Worm (Caenorhabditis elegans): ENCODE measurements around the gene ZK813.5.

ZK813.5 gene

DNA sequence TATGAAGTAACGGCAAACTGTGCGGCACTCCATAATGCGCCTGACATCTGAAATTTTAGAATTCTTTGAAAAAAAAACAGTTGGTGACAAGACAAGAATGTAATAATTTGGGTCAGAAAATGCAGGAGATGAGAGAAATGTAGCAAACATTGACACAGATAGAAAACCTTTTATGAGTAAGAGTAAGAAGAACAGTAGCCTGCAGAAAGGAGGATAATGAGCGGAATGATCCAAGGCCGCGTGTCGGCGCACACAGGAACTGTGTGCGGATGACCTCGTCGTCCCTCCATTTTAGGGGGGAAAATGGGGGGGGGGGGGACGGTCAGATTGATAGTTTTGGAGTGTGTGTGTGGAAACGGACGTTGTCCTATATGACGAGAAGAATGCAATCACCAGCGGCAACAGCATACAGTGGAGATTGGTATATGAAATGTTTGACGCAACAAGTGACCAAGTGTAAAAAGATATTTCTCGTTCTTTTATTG lies 36.3 kb downstream of the ZK813.5 start, which contains the start of gene dhs-27:
TSS of gene dhs-27 (minus strand) at position 51 of the 485 bp plus-strand sequence.
- TF ChIP-seq nhr-25 (tag; optimal IDR thresholded peaks at IDR 0.05), result peak; percentile 37
- no peak for TF ChIP-seq nhr-11 (tag; optimal IDR thresholded peaks at IDR 0.05)
- TF ChIP-seq ama-1 (optimal IDR thresholded peaks at IDR 0.05), result no peak
- TF ChIP-seq unc-39 (tag; optimal IDR thresholded peaks at IDR 0.05), result no peak
- TF ChIP-seq nhr-21 (tag; optimal IDR thresholded peaks at IDR 0.05), result no peak
- TF ChIP-seq ZK546.5 (tag; optimal IDR thresholded peaks at IDR 0.05), result no peak
- TF ChIP-seq crh-2 (tag; optimal IDR thresholded peaks at IDR 0.05), result no peak

DNA sequence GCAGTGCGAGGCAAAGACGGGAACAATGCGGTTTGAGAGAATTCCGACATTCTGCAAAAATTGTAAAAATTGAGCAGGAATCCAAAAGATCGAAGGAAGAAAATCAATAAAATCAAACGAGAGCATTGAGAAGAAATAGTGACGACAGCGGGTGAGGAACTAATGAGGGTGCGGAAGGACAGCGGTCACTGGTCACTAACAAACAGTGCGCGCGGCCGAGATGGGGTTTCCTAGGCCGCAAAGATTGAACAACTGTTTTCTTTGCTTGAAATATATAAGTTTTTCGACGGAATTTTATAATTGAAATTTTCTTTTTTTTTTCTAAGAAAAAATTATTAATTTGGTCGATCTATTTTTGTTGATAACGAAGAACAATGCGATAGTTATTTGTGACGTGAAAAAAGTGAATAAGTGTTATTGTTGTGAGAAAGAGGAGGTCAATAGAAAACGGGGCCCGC lies 39.4 kb downstream of the ZK813.5 start, which contains the start of gene unc-78:
TSS of gene unc-78 (minus strand) at position 51 of the 458 bp plus-strand sequence.
- no peak for TF ChIP-seq nhr-25 (tag; optimal IDR thresholded peaks at IDR 0.05)
- TF ChIP-seq R02D3.7 (tag; optimal IDR thresholded peaks at IDR 0.05), result no peak
- no peak for TF ChIP-seq nhr-21 (tag; optimal IDR thresholded peaks at IDR 0.05)
- TF ChIP-seq crh-2 (tag; optimal IDR thresholded peaks at IDR 0.05), result no peak
- no peak for TF ChIP-seq zag-1 (tag; optimal IDR thresholded peaks at IDR 0.05)
- no peak for TF ChIP-seq nhr-11 (tag; optimal IDR thresholded peaks at IDR 0.05)
- TF ChIP-seq unc-39 (tag; optimal IDR thresholded peaks at IDR 0.05), result no peak
- peak; percentile 29 for TF ChIP-seq F13H6.1 (tag; optimal IDR thresholded peaks at IDR 0.05)
- no peak for TF ChIP-seq nhr-6 (tag; optimal IDR thresholded peaks at IDR 0.05)
- TF ChIP-seq nhr-129 (tag; optimal IDR thresholded peaks at IDR 0.05), result no peak
- TF ChIP-seq elt-1 (tag; optimal IDR thresholded peaks at IDR 0.05), result no peak
- peak; percentile 33 for TF ChIP-seq fos-1 (tag; optimal IDR thresholded peaks at IDR 0.05)
- TF ChIP-seq lin-11 (tag; optimal IDR thresholded peaks at IDR 0.05), result no peak
- TF ChIP-seq aly-2 (tag; optimal IDR thresholded peaks at IDR 0.05), result no peak
- no peak for TF ChIP-seq peb-1 (tag; optimal IDR thresholded peaks at IDR 0.05)
- TF ChIP-seq skn-1 (tag; optimal IDR thresholded peaks at IDR 0.05), result no peak
- no peak for TF ChIP-seq dmd-4 (tag; optimal IDR thresholded peaks at IDR 0.05)
- no peak for TF ChIP-seq blmp-1 (tag; optimal IDR thresholded peaks at IDR 0.05; ENCODE audit: insufficient read depth)

DNA sequence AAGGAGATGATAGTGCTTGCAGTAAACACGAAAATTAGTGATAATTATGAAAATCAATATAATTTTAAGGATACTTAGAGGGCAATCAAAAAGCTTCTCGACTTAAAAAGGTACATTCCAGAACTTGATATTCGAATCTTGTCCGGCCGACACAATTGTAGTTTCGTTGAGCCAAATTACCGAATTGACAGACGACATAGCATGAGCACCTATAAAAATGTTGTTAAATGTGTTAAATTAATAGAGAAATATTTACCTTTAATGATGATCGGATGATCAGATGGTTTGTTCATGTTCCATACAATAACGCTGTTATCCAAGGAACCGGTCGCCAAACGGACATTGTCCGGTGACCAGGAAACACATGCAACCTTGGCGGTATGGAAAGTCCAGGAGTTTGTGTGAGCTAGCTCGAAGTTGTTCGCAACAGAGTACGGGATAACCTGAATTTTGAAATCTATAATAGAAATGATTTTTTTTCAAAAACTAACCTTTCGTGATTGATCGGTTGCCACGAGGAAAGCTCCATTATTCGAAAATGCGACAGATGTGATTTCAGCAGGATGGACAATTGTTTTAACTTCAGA lies 42.2 kb downstream of the ZK813.5 start:
- TF ChIP-seq sma-3 (GFP tag; optimal IDR thresholded peaks at IDR 0.05) (no peak), ceh-16 (tag; optimal IDR thresholded peaks at IDR 0.05) (no peak), nhr-23 (tag; optimal IDR thresholded peaks at IDR 0.05) (no peak), nhr-10 (tag; optimal IDR thresholded peaks at IDR 0.05) (no peak), C34F6.9 (tag; optimal IDR thresholded peaks at IDR 0.05) (no peak), unc-39 (tag; optimal IDR thresholded peaks at IDR 0.05) (no peak), unc-62 (GFP tag; optimal IDR thresholded peaks at IDR 0.05) (no peak)

DNA sequence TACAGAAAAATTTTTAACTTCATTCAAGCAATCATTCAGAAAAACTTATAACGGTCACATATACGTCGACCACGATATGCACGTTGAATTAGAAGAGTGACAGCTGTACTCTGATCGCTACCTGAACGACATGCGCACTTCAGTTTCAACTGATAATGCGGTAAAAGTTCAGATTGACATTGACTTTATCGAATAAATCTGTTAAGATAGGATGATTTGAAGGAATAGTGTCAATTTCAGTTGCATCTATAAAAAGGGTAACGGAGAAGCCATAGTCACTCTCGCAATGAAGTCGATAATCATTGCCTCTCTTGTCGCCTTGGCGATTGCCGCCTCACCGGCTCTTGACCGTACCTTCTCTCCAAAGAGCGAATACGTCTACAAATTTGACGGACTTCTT lies 47.8 kb downstream of the ZK813.5 start, which contains the start of gene vit-5:
TSS of gene vit-5 (plus strand) at position 277 of the 400 bp plus-strand sequence.
- TF ChIP-seq nhr-237 (tag; optimal IDR thresholded peaks at IDR 0.05), result no peak
- TF ChIP-seq nhr-23 (tag; optimal IDR thresholded peaks at IDR 0.05), result no peak
- no peak for TF ChIP-seq ztf-1 (GFP tag; conservative IDR thresholded peaks at IDR 0.05)
- TF ChIP-seq F13H6.1 (tag; optimal IDR thresholded peaks at IDR 0.05), result no peak
- TF ChIP-seq elt-3 (tag; optimal IDR thresholded peaks at IDR 0.05), result no peak
- no peak for TF ChIP-seq lin-11 (tag; optimal IDR thresholded peaks at IDR 0.05)
- TF ChIP-seq alr-1 (tag; optimal IDR thresholded peaks at IDR 0.05), result no peak
- no peak for TF ChIP-seq blmp-1 (tag; optimal IDR thresholded peaks at IDR 0.05; ENCODE audit: insufficient read depth)
- TF ChIP-seq ztf-11 (tag; optimal IDR thresholded peaks at IDR 0.05), result no peak
- no peak for TF ChIP-seq lsy-2 (tag; optimal IDR thresholded peaks at IDR 0.05)

DNA sequence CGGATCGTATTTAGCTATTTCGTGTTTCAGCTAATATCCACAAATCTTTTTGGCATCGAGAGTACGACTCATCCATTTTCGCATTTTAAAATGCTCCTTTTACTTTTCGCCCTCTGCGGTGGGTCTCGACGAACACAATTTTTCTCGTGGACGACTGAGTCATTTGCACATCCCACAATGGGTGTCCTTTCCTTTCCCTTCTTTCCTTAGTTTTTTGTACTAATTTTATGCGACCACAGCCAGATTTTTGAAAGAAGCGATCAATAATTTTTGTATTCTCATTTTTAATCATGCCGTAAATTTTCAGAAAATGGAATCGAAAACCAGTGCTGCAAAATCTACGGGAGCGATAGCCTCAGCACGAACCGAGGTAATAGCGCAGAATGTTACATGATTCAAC lies 49.3 kb downstream of the ZK813.5 start, which contains the start of gene C04F6.9:
TSS of gene C04F6.9 (plus strand) at position 301 of the 400 bp plus-strand sequence.
- TF ChIP-seq elt-3 (tag; optimal IDR thresholded peaks at IDR 0.05) (no peak), F13H6.1 (tag; optimal IDR thresholded peaks at IDR 0.05) (no peak), nhr-25 (tag; optimal IDR thresholded peaks at IDR 0.05) (no peak), blmp-1 (tag; optimal IDR thresholded peaks at IDR 0.05; ENCODE audit: insufficient read depth) (no peak), mdl-1 (tag; optimal IDR thresholded peaks at IDR 0.05) (no peak), lin-13 (GFP tag; optimal IDR thresholded peaks at IDR 0.05) (no peak), egl-27 (tag; optimal IDR thresholded peaks at IDR 0.05) (no peak), unc-55 (GFP tag; optimal IDR thresholded peaks at IDR 0.05) (no peak), elt-1 (tag; optimal IDR thresholded peaks at IDR 0.05) (no peak), ceh-82 (tag; optimal IDR thresholded peaks at IDR 0.05) (no peak), mbf-1 (tag; optimal IDR thresholded peaks at IDR 0.05) (no peak), unc-39 (tag; optimal IDR thresholded peaks at IDR 0.05) (no peak), nhr-6 (tag; optimal IDR thresholded peaks at IDR 0.05) (no peak), fos-1 (tag; optimal IDR thresholded peaks at IDR 0.05) (no peak), ztf-11 (tag; optimal IDR thresholded peaks at IDR 0.05) (no peak), nhr-11 (tag; optimal IDR thresholded peaks at IDR 0.05) (no peak), crh-2 (tag; optimal IDR thresholded peaks at IDR 0.05) (no peak), dmd-4 (tag; optimal IDR thresholded peaks at IDR 0.05) (no peak)
